Worm (Caenorhabditis elegans): Measurements from ENCODE around the gene Y53C12A.6.

ce11 chrII:9667382-9667781 is 50.4 kb downstream of the Y53C12A.6 start, which contains the start of gene ZK1320.11:
- TF ChIP-seq mdl-1 (tag; optimal IDR thresholded peaks at IDR 0.05) = no peak
- no peak for TF ChIP-seq mdt-29 (GFP tag; IDR thresholded peaks at IDR 0.05)
- no peak for TF ChIP-seq lsy-2 (tag; optimal IDR thresholded peaks at IDR 0.05)
- TF ChIP-seq dve-1 (tag; optimal IDR thresholded peaks at IDR 0.05; ENCODE audit: insufficient read depth) = no peak
- no peak for TF ChIP-seq hmg-1.1 (GFP tag; IDR thresholded peaks at IDR 0.05)
- TF ChIP-seq hlh-30 (tag; optimal IDR thresholded peaks at IDR 0.05; ENCODE audit: insufficient read depth) = no peak
- no peak for TF ChIP-seq nhr-237 (tag; optimal IDR thresholded peaks at IDR 0.05)
- TF ChIP-seq aly-2 (tag; optimal IDR thresholded peaks at IDR 0.05) = no peak
- no peak for TF ChIP-seq pha-4 (GFP tag; IDR thresholded peaks at IDR 0.05)
- TF ChIP-seq pha-4 (tag; optimal IDR thresholded peaks at IDR 0.05) = no peak
- no peak for TF ChIP-seq zip-11 (GFP tag; IDR thresholded peaks at IDR 0.05)
